Worm (Caenorhabditis elegans) whole organism, young adult: ENCODE measurements around the gene C29F7.3.

Experiments used
- B0035.1 ChIP-seq: sonication (generic microtip); optimal IDR thresholded peaks from 2 replicates; lab custom pipeline; 2016; ENCODE audit warnings: missing genetic modification characterization, mild to moderate bottlenecking, missing compliant biosample characterization, missing genotype, missing genetic modification reagents
- B0336.3 ChIP-seq: fragments of 200-800 bp; sonication (Bioruptor generic); IDR thresholded peaks from 2 replicates; pipeline ENCODE4 v1.3.6; 2022; ENCODE audit warnings: missing genetic modification characterization, missing compliant biosample characterization
- F10E7.11 ChIP-seq: sonication (generic microtip); optimal IDR thresholded peaks from 2 replicates; lab custom pipeline; 2017; ENCODE audit warnings: mild to moderate bottlenecking, missing genetic modification characterization, moderate library complexity, missing compliant biosample characterization
- F23B12.7 ChIP-seq: sonication (generic microtip); optimal IDR thresholded peaks from 2 replicates; lab custom pipeline; 2017; ENCODE audit warnings: missing genetic modification characterization, mild to moderate bottlenecking, missing compliant biosample characterization, antibody characterized with exemption, moderate library complexity; ENCODE audit not compliant: insufficient read depth
- F49E8.2 ChIP-seq: sonication (generic microtip); optimal IDR thresholded peaks from 3 replicates; lab custom pipeline; 2017; ENCODE audit warnings: missing genetic modification characterization, mild to moderate bottlenecking, missing compliant biosample characterization, antibody characterized with exemption, moderate library complexity; ENCODE audit not compliant: insufficient read depth
- F52B5.7 ChIP-seq: sonication (generic microtip); optimal IDR thresholded peaks from 2 replicates; lab custom pipeline; 2016; ENCODE audit warnings: mild to moderate bottlenecking, missing genetic modification characterization, missing compliant biosample characterization
- F55B11.4 ChIP-seq: sonication (generic microtip); optimal IDR thresholded peaks from 2 replicates; lab custom pipeline; 2016; ENCODE audit warnings: missing compliant biosample characterization, missing genetic modification characterization, borderline replicate concordance; ENCODE audit not compliant: insufficient read depth
- F57A8.1 ChIP-seq: fragments of 200-800 bp; sonication (Bioruptor generic); optimal IDR thresholded peaks from 2 replicates; lab custom pipeline; 2018; ENCODE audit warnings: mild to moderate bottlenecking, missing genetic modification characterization, moderate library complexity, missing compliant biosample characterization
- K12H6.12 ChIP-seq: fragments of 200-800 bp; sonication (Bioruptor generic); optimal IDR thresholded peaks from 2 replicates; lab custom pipeline; 2018; ENCODE audit warnings: mild to moderate bottlenecking, missing genetic modification characterization, missing compliant biosample characterization
- Y56A3A.18 ChIP-seq: fragments of 200-800 bp; sonication (Bioruptor generic); IDR thresholded peaks from 2 replicates; pipeline ENCODE4 v1.3.6; 2022; ENCODE audit warnings: missing genetic modification reagents, missing genetic modification characterization, missing compliant biosample characterization
- Y67H2A.10 ChIP-seq: fragments of 200-800 bp; sonication (Bioruptor generic); conservative IDR thresholded peaks from 2 replicates; pipeline ENCODE4 v1.3.6; 2022; ENCODE audit warnings: missing genetic modification reagents, missing genetic modification characterization, missing compliant biosample characterization
- ZK185.1 ChIP-seq: sonication (generic microtip); optimal IDR thresholded peaks from 2 replicates; lab custom pipeline; 2016; ENCODE audit warnings: mild to moderate bottlenecking, missing genetic modification characterization, missing compliant biosample characterization; ENCODE audit not compliant: poor library complexity, severe bottlenecking
- aptf-2 ChIP-seq: fragments of 200-800 bp; sonication (Bioruptor generic); conservative IDR thresholded peaks from 2 replicates; pipeline ENCODE4 v1.3.6; 2022; ENCODE audit warnings: missing genetic modification reagents, missing genetic modification characterization, missing compliant biosample characterization
- attf-5 ChIP-seq: fragments of 200-800 bp; sonication (Bioruptor generic); optimal IDR thresholded peaks from 2 replicates; lab custom pipeline; 2018; ENCODE audit warnings: mild to moderate bottlenecking, missing genetic modification characterization, missing compliant biosample characterization
- ceh-27 ChIP-seq: fragments of 200-800 bp; sonication (Bioruptor generic); optimal IDR thresholded peaks from 2 replicates; lab custom pipeline; 2018; ENCODE audit warnings: mild to moderate bottlenecking, missing genetic modification characterization, moderate library complexity, missing compliant biosample characterization
- ceh-40 ChIP-seq: fragments of 200-800 bp; sonication (Bioruptor generic); IDR thresholded peaks from 2 replicates; pipeline ENCODE4 v1.3.6; 2022; ENCODE audit warnings: missing genetic modification characterization, missing compliant biosample characterization
- ceh-58 ChIP-seq: fragments of 200-800 bp; sonication (Bioruptor generic); IDR thresholded peaks from 2 replicates; pipeline ENCODE4 v1.3.6; 2022; ENCODE audit warnings: missing genetic modification characterization, missing compliant biosample characterization
- ceh-79 ChIP-seq: sonication (generic microtip); optimal IDR thresholded peaks from 2 replicates; lab custom pipeline; 2017; ENCODE audit warnings: mild to moderate bottlenecking, missing genetic modification characterization, missing compliant biosample characterization
- chd-7 ChIP-seq: sonication (generic microtip); optimal IDR thresholded peaks from 2 replicates; lab custom pipeline; 2016; ENCODE audit warnings: mild to moderate bottlenecking, missing genetic modification characterization, moderate library complexity, missing compliant biosample characterization
- efl-1 ChIP-seq: fragments of 150-350 bp; optimal IDR thresholded peaks from 2 replicates; lab custom pipeline; 2014; ENCODE audit warnings: missing biosample characterization, missing genetic modification reagents, missing genetic modification characterization
- ekl-4 ChIP-seq: fragments of 200-800 bp; sonication (Bioruptor generic); IDR thresholded peaks from 2 replicates; pipeline ENCODE4 v1.3.6; 2022; ENCODE audit warnings: missing genetic modification reagents, missing genetic modification characterization, missing compliant biosample characterization
- hlh-12 ChIP-seq: sonication (generic microtip); optimal IDR thresholded peaks from 2 replicates; lab custom pipeline; 2016; ENCODE audit warnings: missing genetic modification characterization, missing compliant biosample characterization
- let-526 ChIP-seq: fragments of 200-800 bp; sonication (Bioruptor generic); IDR thresholded peaks from 2 replicates; pipeline ENCODE4 v1.3.6; 2022; ENCODE audit warnings: missing genetic modification reagents, missing genetic modification characterization, missing compliant biosample characterization
- let-607 ChIP-seq, 2 experiments: fragments of 200-800 bp in 1 of 2; sonication (Bioruptor generic) in 1 of 2; sonication (generic microtip) in 1 of 2; optimal IDR thresholded peaks; 2 replicates each; lab custom pipeline; 2016 to 2018; ENCODE audit warnings: mild to moderate bottlenecking in 2 of 2, missing compliant biosample characterization in 2 of 2, missing genetic modification characterization in 2 of 2, moderate library complexity in 2 of 2, missing genotype in 1 of 2
- lin-26 ChIP-seq: fragments of 200-800 bp; sonication (Bioruptor generic); IDR thresholded peaks from 2 replicates; pipeline ENCODE4 v1.3.6; 2022; ENCODE audit warnings: missing genetic modification reagents, missing genetic modification characterization, missing compliant biosample characterization
- lin-35 ChIP-seq, 3 experiments: fragments of 150-350 bp in 2 of 3; sonication (generic microtip) in 1 of 3; optimal IDR thresholded peaks; 2 replicates each; lab custom pipeline; 2014 to 2018; ENCODE audit warnings: missing biosample characterization in 3 of 3, missing genetic modification characterization in 3 of 3, missing genetic modification reagents in 3 of 3
- madf-10 ChIP-seq: sonication (generic microtip); optimal IDR thresholded peaks from 2 replicates; lab custom pipeline; 2016; ENCODE audit warnings: mild to moderate bottlenecking, missing genetic modification characterization, missing compliant biosample characterization
- madf-3 ChIP-seq: fragments of 200-800 bp; sonication (Bioruptor generic); IDR thresholded peaks from 2 replicates; pipeline ENCODE4 v1.3.6; 2022; ENCODE audit warnings: missing genetic modification reagents, missing genetic modification characterization, missing compliant biosample characterization
- madf-8 ChIP-seq: fragments of 200-800 bp; sonication (Bioruptor generic); conservative IDR thresholded peaks from 2 replicates; pipeline ENCODE4 v1.3.6; 2022; ENCODE audit warnings: missing genetic modification reagents, missing genetic modification characterization, missing compliant biosample characterization
- mes-4 ChIP-seq: sonication (generic microtip); optimal IDR thresholded peaks from 2 replicates; lab custom pipeline; 2016; ENCODE audit warnings: missing genotype, missing genetic modification characterization, missing compliant biosample characterization
- pbrm-1 ChIP-seq: fragments of 200-800 bp; sonication (Bioruptor generic); IDR thresholded peaks from 2 replicates; pipeline ENCODE4 v1.3.6; 2022; ENCODE audit warnings: missing genetic modification reagents, missing genetic modification characterization, missing compliant biosample characterization
- snpc-1.1 ChIP-seq: sonication (generic microtip); optimal IDR thresholded peaks from 2 replicates; lab custom pipeline; 2017; ENCODE audit warnings: missing genetic modification characterization, mild to moderate bottlenecking, missing compliant biosample characterization, antibody characterized with exemption, moderate library complexity, missing genotype, missing genetic modification reagents; ENCODE audit not compliant: insufficient read depth
- tlf-1 ChIP-seq: fragments of 200-800 bp; sonication (Bioruptor generic); optimal IDR thresholded peaks from 2 replicates; lab custom pipeline; 2018; ENCODE audit warnings: mild to moderate bottlenecking, missing genetic modification characterization, missing compliant biosample characterization
- ztf-28 ChIP-seq: fragments of 200-800 bp; sonication (Bioruptor generic); IDR thresholded peaks from 2 replicates; pipeline ENCODE4 v1.3.6; 2022; ENCODE audit warnings: missing genetic modification reagents, missing genetic modification characterization, missing compliant biosample characterization
- ztf-3 ChIP-seq: fragments of 200-800 bp; sonication (Bioruptor generic); optimal IDR thresholded peaks from 2 replicates; lab custom pipeline; 2018; ENCODE audit warnings: mild to moderate bottlenecking, missing genetic modification characterization, missing compliant biosample characterization
- ztf-6 ChIP-seq: fragments of 200-800 bp; sonication (Bioruptor generic); IDR thresholded peaks from 2 replicates; pipeline ENCODE4 v1.3.6; 2022; ENCODE audit warnings: missing genetic modification reagents, missing genetic modification characterization, missing compliant biosample characterization

The C29F7.3 gene

DNA sequence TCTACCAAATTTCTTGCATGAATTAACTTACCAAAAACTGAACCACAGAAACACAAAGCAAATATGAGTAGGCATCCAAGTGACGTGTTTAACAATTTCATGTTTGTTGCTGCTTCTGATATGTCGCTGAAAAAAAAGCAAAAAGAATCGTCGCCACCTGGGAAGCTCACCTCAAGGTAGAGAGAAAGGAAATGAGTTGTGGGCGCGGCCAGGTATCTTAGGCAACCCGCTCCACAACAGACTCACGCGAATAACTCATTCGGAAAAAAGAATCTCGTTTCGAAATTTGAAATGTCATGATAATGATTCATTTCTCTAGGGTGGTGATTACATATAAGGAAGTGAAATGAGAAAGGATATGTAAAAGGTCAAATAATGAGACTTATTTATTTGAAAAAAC is 24.8 kb downstream of the C29F7.3 start, which contains the start of gene irld-2:
TSS of gene irld-2 (minus strand) at position 101 of the 400 bp plus-strand sequence.
- TF ChIP-seq ceh-79 (tag; lab: Kevin White, UChicago) (no peak), Y67H2A.10 (GFP tag; lab: Robert Waterston, UW) (no peak), pbrm-1 (GFP tag; lab: Robert Waterston, UW) (no peak), F55B11.4 (tag; lab: Kevin White, UChicago) (no peak), ztf-3 (no peak), ztf-28 (no peak), F57A8.1 (GFP tag; lab: Kevin White, UChicago) (no peak), attf-5 (GFP tag; lab: Kevin White, UChicago) (no peak), F10E7.11 (no peak), efl-1 (GFP tag; lab: Kevin White, UChicago) (no peak), B0035.1 (no peak)
- TF ChIP-seq, all 124 proteins: peak for 0

DNA sequence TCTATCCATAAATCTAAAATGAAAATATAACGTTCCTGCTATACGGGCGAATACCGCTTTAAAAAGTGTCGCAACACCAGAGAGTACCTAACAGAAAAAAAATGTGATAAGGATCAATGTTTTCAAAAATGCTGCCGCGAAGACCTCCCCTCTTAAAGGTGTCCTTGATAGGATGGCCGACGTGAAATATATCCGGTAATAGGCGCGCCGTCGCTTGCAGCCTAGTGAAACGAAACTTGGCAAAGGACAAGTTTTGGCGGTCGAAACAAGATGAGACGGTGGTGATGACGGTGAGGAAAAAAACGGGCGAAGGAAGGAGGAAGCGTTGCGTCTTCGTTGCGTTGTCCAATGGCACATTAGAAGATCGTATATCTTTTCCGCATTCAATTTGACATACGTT is 30.9 kb downstream of the C29F7.3 start:
- TF ChIP-seq madf-3 (GFP tag; lab: Robert Waterston, UW), result no peak
- no peak for TF ChIP-seq mes-4 (tag; lab: Kevin White, UChicago)
- TF ChIP-seq let-526 (GFP tag; lab: Robert Waterston, UW), result no peak
- TF ChIP-seq F52B5.7 (tag; lab: Kevin White, UChicago), result no peak
- TF ChIP-seq tlf-1 (GFP tag; lab: Kevin White, UChicago), result no peak
- no peak for TF ChIP-seq Y56A3A.18 (GFP tag; lab: Robert Waterston, UW)
- TF ChIP-seq F55B11.4 (tag; lab: Kevin White, UChicago), result no peak
- no peak for TF ChIP-seq madf-10 (tag; lab: Kevin White, UChicago)

DNA sequence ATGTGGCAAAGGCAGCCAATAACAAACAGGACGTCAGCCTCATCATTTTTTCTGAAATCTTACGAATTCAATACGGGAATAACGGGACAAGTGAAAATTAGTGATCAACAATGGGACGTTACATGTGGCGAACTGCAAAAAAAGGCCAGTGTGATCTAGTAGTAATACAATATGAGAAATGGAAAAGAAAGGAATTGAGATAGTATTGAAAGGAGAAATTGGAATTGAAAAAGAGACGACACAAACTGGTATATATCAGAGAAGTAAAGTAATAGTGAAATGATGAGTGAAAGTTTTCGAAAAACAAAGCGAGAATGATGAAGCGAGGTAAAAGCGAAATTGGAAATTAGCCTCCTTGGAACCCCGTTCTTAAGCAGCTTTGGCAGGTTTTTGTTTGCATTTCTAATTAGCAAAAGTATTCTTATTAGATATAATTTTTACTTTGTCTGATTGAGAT is 32.2 kb downstream of the C29F7.3 start, which contains the start of gene C49F8.3:
TSS of gene C49F8.3 (minus strand) at position 51 of the 457 bp plus-strand sequence.
- TF ChIP-seq ekl-4 (GFP tag; lab: Robert Waterston, UW) (no peak), let-607 (tag; optimal IDR thresholded peaks at IDR 0.05; lab: Kevin White, UChicago) (peak in 1 of 2 experiments; percentile 63)

DNA sequence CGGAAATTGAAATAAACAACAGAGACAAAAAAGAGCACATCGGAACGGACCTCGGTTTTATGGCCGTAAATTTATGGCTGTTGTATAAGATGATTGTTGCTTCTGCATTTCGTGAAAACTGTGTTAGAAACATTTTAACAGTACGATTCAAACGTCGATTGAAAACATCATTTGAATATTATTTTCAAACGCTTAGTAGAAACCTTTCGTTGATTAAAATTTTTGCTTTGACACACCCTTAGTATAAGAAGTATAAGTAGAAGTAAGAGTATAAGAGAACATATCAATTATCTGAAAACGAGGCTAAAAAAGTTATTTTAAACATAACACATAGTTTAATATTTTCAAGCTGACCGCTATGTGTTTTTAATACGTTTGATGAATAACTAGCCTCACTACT is 35.0 kb downstream of the C29F7.3 start:
- TF ChIP-seq ceh-40 (no peak), madf-3 (GFP tag; lab: Robert Waterston, UW) (no peak)

DNA sequence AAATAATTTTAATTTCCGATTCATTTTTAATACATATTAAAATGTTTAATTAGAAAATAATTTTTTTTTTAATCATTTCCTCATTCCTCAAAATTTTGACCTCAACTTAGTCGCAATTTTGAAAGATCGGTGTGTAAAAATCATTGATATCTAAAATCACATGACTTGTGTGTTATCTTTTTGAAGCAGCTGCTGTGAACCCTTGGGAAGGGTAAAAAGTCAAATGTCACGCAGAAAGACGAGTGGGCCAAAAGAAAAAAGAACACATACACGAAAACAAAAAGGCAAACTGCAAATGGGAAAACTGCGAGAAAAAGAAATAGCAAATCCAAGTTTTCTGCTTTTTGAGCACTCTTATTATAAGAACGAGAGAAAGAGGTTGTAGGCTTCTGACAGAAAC is 36.5 kb downstream of the C29F7.3 start:
- no peak for TF ChIP-seq ceh-58 (GFP tag; lab: Robert Waterston, UW)
- TF ChIP-seq chd-7, result no peak
- no peak for TF ChIP-seq F57A8.1 (GFP tag; lab: Kevin White, UChicago)
- TF ChIP-seq lin-35 (GFP tag; optimal IDR thresholded peaks at IDR 0.05; lab: Kevin White, UChicago), result no peak
- TF ChIP-seq F49E8.2 (tag; lab: Kevin White, UChicago), result no peak
- TF ChIP-seq aptf-2 (GFP tag; lab: Robert Waterston, UW), result no peak
- TF ChIP-seq ceh-27 (GFP tag; lab: Kevin White, UChicago), result no peak
- no peak for TF ChIP-seq snpc-1.1 (tag; lab: Kevin White, UChicago)
- no peak for TF ChIP-seq tlf-1 (GFP tag; lab: Kevin White, UChicago)
- no peak for TF ChIP-seq let-526 (GFP tag; lab: Robert Waterston, UW)
- no peak for TF ChIP-seq Y56A3A.18 (GFP tag; lab: Robert Waterston, UW)
- TF ChIP-seq F10E7.11, result no peak
- TF ChIP-seq madf-8 (GFP tag; lab: Robert Waterston, UW), result no peak
- TF ChIP-seq hlh-12 (tag; lab: Kevin White, UChicago), result no peak
- no peak for TF ChIP-seq B0336.3 (GFP tag; lab: Robert Waterston, UW)
- TF ChIP-seq F23B12.7 (tag; lab: Kevin White, UChicago), result no peak
- TF ChIP-seq lin-26 (GFP tag; lab: Robert Waterston, UW), result no peak
- no peak for TF ChIP-seq ztf-6
- no peak for TF ChIP-seq ZK185.1
- TF ChIP-seq K12H6.12 (tag; lab: Kevin White, UChicago), result no peak
- TF ChIP-seq, all 124 proteins: peak for 0
